Fruit fly (Drosophila melanogaster): ENCODE measurements around the gene CG3457.
A peak's percentile ranks its signal among the peaks of the same experiment; 100 is the strongest.

The CG3457 gene

dm6 chrX:2178802-2179201 lies 8.8 kb upstream of the CG3457 start, which contains the start of gene Cyp4ae1:
TSS of gene Cyp4ae1 (plus strand) at chrX:2179007.
- TF ChIP-seq CG33017 (tag; optimal IDR thresholded peaks at IDR 0.05) (no peak), kay (GFP tag; ENCODE audit: borderline replicate concordance) (no peak), Hr96 (GFP tag; optimal IDR thresholded peaks at IDR 0.05) (no peak), pad (GFP tag; optimal IDR thresholded peaks at IDR 0.05) (no peak), Mnt (GFP tag; optimal IDR thresholded peaks at IDR 0.05) (peak; percentile 16), CG14711 (tag; optimal IDR thresholded peaks at IDR 0.05) (no peak), cic (GFP tag; optimal IDR thresholded peaks at IDR 0.05) (peak; percentile 25), ovo (GFP tag; optimal IDR thresholded peaks at IDR 0.05) (no peak), CG11617 (GFP tag; optimal IDR thresholded peaks at IDR 0.05) (no peak)

dm6 chrX:2180750-2181261 lies 6.8 kb upstream of the CG3457 start, which contains the start of gene pn:
TSS of gene pn (plus strand) at chrX:2181211.
- TF ChIP-seq pad (GFP tag; optimal IDR thresholded peaks at IDR 0.05) (no peak), cic (GFP tag; optimal IDR thresholded peaks at IDR 0.05) (peak; percentile 14), Hr96 (GFP tag; optimal IDR thresholded peaks at IDR 0.05) (no peak), kay (GFP tag; ENCODE audit: borderline replicate concordance) (no peak), tj (GFP tag; optimal IDR thresholded peaks at IDR 0.05) (peak; percentile 31), Crg-1 (GFP tag; optimal IDR thresholded peaks at IDR 0.05) (no peak), toe (GFP tag; optimal IDR thresholded peaks at IDR 0.05) (no peak), CG14711 (tag; optimal IDR thresholded peaks at IDR 0.05) (no peak), Mnt (GFP tag; optimal IDR thresholded peaks at IDR 0.05) (peak; percentile 33), CG7101 (tag; optimal IDR thresholded peaks at IDR 0.05) (no peak), CG1620 (GFP tag; optimal IDR thresholded peaks at IDR 0.05) (no peak), CG5204 (GFP tag; optimal IDR thresholded peaks at IDR 0.05) (no peak), bab1 (GFP tag; optimal IDR thresholded peaks at IDR 0.05) (peak; percentile 6), CG12768 (GFP tag; optimal IDR thresholded peaks at IDR 0.05) (no peak), CG7045 (GFP tag; optimal IDR thresholded peaks at IDR 0.05) (no peak), cnc (optimal IDR thresholded peaks at IDR 0.05) (no peak), Clk (GFP tag; optimal IDR thresholded peaks at IDR 0.05) (no peak), CG33017 (tag; optimal IDR thresholded peaks at IDR 0.05) (no peak), ovo (GFP tag; optimal IDR thresholded peaks at IDR 0.05) (no peak), CG11617 (GFP tag; optimal IDR thresholded peaks at IDR 0.05) (peak; percentile 41)

dm6 chrX:2184563-2184962 lies 3.1 kb upstream of the CG3457 start, which contains the start of the genes Nmd3 and CG17776:
TSS of gene Nmd3 (minus strand) at chrX:2184668.
TSS of gene CG17776 (plus strand) at chrX:2184725.
- TF ChIP-seq bab1 (GFP tag; optimal IDR thresholded peaks at IDR 0.05), result peak; percentile 45
- TF ChIP-seq CG14711 (tag; optimal IDR thresholded peaks at IDR 0.05), result no peak
- peak; percentile 5 for TF ChIP-seq CG11617 (GFP tag; optimal IDR thresholded peaks at IDR 0.05)
- TF ChIP-seq CG7045 (GFP tag; optimal IDR thresholded peaks at IDR 0.05), result no peak
- TF ChIP-seq cnc (optimal IDR thresholded peaks at IDR 0.05), result no peak
- TF ChIP-seq Crg-1 (GFP tag; optimal IDR thresholded peaks at IDR 0.05), result no peak
- TF ChIP-seq tj (GFP tag; optimal IDR thresholded peaks at IDR 0.05), result peak; percentile 10
- TF ChIP-seq CG7101 (tag; optimal IDR thresholded peaks at IDR 0.05), result peak; percentile 24
- no peak for TF ChIP-seq kay (GFP tag; ENCODE audit: borderline replicate concordance)
- no peak for TF ChIP-seq CG12768 (GFP tag; optimal IDR thresholded peaks at IDR 0.05)
- TF ChIP-seq ovo (GFP tag; optimal IDR thresholded peaks at IDR 0.05), result no peak
- TF ChIP-seq CG5204 (GFP tag; optimal IDR thresholded peaks at IDR 0.05), result no peak
- peak; percentile 99 for TF ChIP-seq Mnt (GFP tag; optimal IDR thresholded peaks at IDR 0.05)
- no peak for TF ChIP-seq CG33017 (tag; optimal IDR thresholded peaks at IDR 0.05)
- peak; percentile 13 for TF ChIP-seq cic (GFP tag; optimal IDR thresholded peaks at IDR 0.05)

- TF ChIP-seq Hr96 (GFP tag; optimal IDR thresholded peaks at IDR 0.05) (no peak), CG1620 (GFP tag; optimal IDR thresholded peaks at IDR 0.05) (no peak), CG12768 (GFP tag; optimal IDR thresholded peaks at IDR 0.05) (no peak), toe (GFP tag; optimal IDR thresholded peaks at IDR 0.05) (no peak), kay (GFP tag; ENCODE audit: borderline replicate concordance) (no peak), Clk (GFP tag; optimal IDR thresholded peaks at IDR 0.05) (no peak), ovo (GFP tag; optimal IDR thresholded peaks at IDR 0.05) (no peak)
Observed at dm6 chrX:2186555-2186954, 1.1 kb upstream of the CG3457 start, which contains the start of gene CG17777. TSS of gene CG17777 (plus strand) at chrX:2186855.

dm6 chrX:2188888-2189287 lies 1.3 kb downstream of the CG3457 start, which contains the start of gene Mct1:
TSS of gene Mct1 (plus strand) at chrX:2189188.
- TF ChIP-seq CG7045 (GFP tag; optimal IDR thresholded peaks at IDR 0.05), result no peak
- TF ChIP-seq Hr96 (GFP tag; optimal IDR thresholded peaks at IDR 0.05), result no peak
- no peak for TF ChIP-seq CG7101 (tag; optimal IDR thresholded peaks at IDR 0.05)
- no peak for TF ChIP-seq CG12768 (GFP tag; optimal IDR thresholded peaks at IDR 0.05)
- no peak for TF ChIP-seq bab1 (GFP tag; optimal IDR thresholded peaks at IDR 0.05)
- no peak for TF ChIP-seq toe (GFP tag; optimal IDR thresholded peaks at IDR 0.05)
- TF ChIP-seq tj (GFP tag; optimal IDR thresholded peaks at IDR 0.05), result no peak
- no peak for TF ChIP-seq Clk (GFP tag; optimal IDR thresholded peaks at IDR 0.05)
- TF ChIP-seq kay (GFP tag; ENCODE audit: borderline replicate concordance), result no peak
- no peak for TF ChIP-seq cnc (optimal IDR thresholded peaks at IDR 0.05)
- no peak for TF ChIP-seq Crg-1 (GFP tag; optimal IDR thresholded peaks at IDR 0.05)
- TF ChIP-seq CG14711 (tag; optimal IDR thresholded peaks at IDR 0.05), result no peak
- TF ChIP-seq CG1620 (GFP tag; optimal IDR thresholded peaks at IDR 0.05), result no peak
- TF ChIP-seq CG5204 (GFP tag; optimal IDR thresholded peaks at IDR 0.05), result no peak
- TF ChIP-seq pad (GFP tag; optimal IDR thresholded peaks at IDR 0.05), result no peak
- no peak for TF ChIP-seq ovo (GFP tag; optimal IDR thresholded peaks at IDR 0.05)

dm6 chrX:2191896-2192295 lies 4.3 kb downstream of the CG3457 start:
- no peak for TF ChIP-seq tj (GFP tag; optimal IDR thresholded peaks at IDR 0.05)
- TF ChIP-seq CG7101 (tag; optimal IDR thresholded peaks at IDR 0.05), result no peak
- no peak for TF ChIP-seq bab1 (GFP tag; optimal IDR thresholded peaks at IDR 0.05)
- no peak for TF ChIP-seq CG5204 (GFP tag; optimal IDR thresholded peaks at IDR 0.05)
- TF ChIP-seq toe (GFP tag; optimal IDR thresholded peaks at IDR 0.05), result no peak
- TF ChIP-seq cnc (optimal IDR thresholded peaks at IDR 0.05), result no peak
- TF ChIP-seq kay (GFP tag; ENCODE audit: borderline replicate concordance), result no peak
- TF ChIP-seq CG1620 (GFP tag; optimal IDR thresholded peaks at IDR 0.05), result no peak

Measured in whole organism, adult.